Fruit fly (Drosophila melanogaster) whole organism, adult: ENCODE results near the gene CG43841.

Source experiments
- CG11617 ChIP-seq: fragments of 200-800 bp; sonication (Bioruptor generic); optimal IDR thresholded peaks from 2 replicates; lab custom pipeline; 2017; ENCODE audit warnings: mild to moderate bottlenecking, missing biosample characterization, missing genetic modification reagents, missing genetic modification characterization
- CG12768 ChIP-seq: fragments of 200-800 bp; sonication (Bioruptor generic); optimal IDR thresholded peaks from 2 replicates; lab custom pipeline; 2017; ENCODE audit warnings: missing biosample characterization, missing genetic modification characterization, mild to moderate bottlenecking, moderate library complexity, missing genetic modification reagents
- CG1620 ChIP-seq: fragments of 200-800 bp; sonication (Bioruptor generic); optimal IDR thresholded peaks from 2 replicates; lab custom pipeline; 2016; ENCODE audit warnings: missing biosample characterization, missing genetic modification characterization
- CG33017 ChIP-seq: fragments of 200-800 bp; sonication (Bioruptor generic); optimal IDR thresholded peaks from 2 replicates; lab custom pipeline; 2018; ENCODE audit warnings: missing biosample characterization, mild to moderate bottlenecking, missing genetic modification characterization, moderate library complexity
- CG7101 ChIP-seq: fragments of 200-800 bp; sonication (Bioruptor generic); optimal IDR thresholded peaks from 2 replicates; lab custom pipeline; 2018; ENCODE audit warnings: missing biosample characterization, mild to moderate bottlenecking, missing genetic modification characterization, moderate library complexity
- Crg-1 ChIP-seq: fragments of 200-800 bp; sonication (Bioruptor generic); optimal IDR thresholded peaks from 2 replicates; lab custom pipeline; 2016; ENCODE audit warnings: missing biosample characterization, missing genetic modification characterization
- Hr96 ChIP-seq: fragments of 200-800 bp; sonication (Bioruptor generic); optimal IDR thresholded peaks from 2 replicates; lab custom pipeline; 2016; ENCODE audit warnings: missing biosample characterization, missing genetic modification characterization
- Mnt ChIP-seq: fragments of 200-800 bp; sonication (Bioruptor generic); optimal IDR thresholded peaks from 2 replicates; lab custom pipeline; 2016; ENCODE audit warnings: missing biosample characterization, mild to moderate bottlenecking, missing genetic modification characterization
- cic ChIP-seq: fragments of 200-800 bp; sonication (Bioruptor generic); optimal IDR thresholded peaks from 2 replicates; lab custom pipeline; 2017; ENCODE audit warnings: missing biosample characterization, mild to moderate bottlenecking, missing genetic modification characterization, moderate library complexity
- cnc ChIP-seq, 2 experiments: fragments of >200 bp; optimal IDR thresholded peaks; 2 replicates each; lab custom pipeline; 2017
- kay ChIP-seq: fragments of 200-800 bp; sonication (Bioruptor generic); peaks from one replicate; lab custom pipeline; 2016; ENCODE audit warnings: missing biosample characterization, missing genetic modification characterization, borderline replicate concordance
- ovo ChIP-seq: fragments of 200-800 bp; sonication (Bioruptor generic); optimal IDR thresholded peaks from 2 replicates; lab custom pipeline; 2016; ENCODE audit warnings: missing biosample characterization, missing genetic modification characterization
- tj ChIP-seq: fragments of 200-800 bp; sonication (Bioruptor generic); optimal IDR thresholded peaks from 3 replicates; lab custom pipeline; 2017; ENCODE audit warnings: missing biosample characterization, mild to moderate bottlenecking, missing genetic modification characterization, moderate library complexity

- TF ChIP-seq kay (no peak), CG33017 (tag; lab: Kevin White, UChicago) (no peak), CG7101 (tag; lab: Kevin White, UChicago) (no peak), Mnt (no peak), CG12768 (no peak), ovo (no peak), CG11617 (GFP tag; lab: Kevin White, UChicago) (no peak), Crg-1 (no peak), cic (GFP tag; lab: Kevin White, UChicago) (no peak), cnc (optimal IDR thresholded peaks at IDR 0.05; lab: Kevin White, UChicago) (no peak), tj (no peak), CG1620 (no peak), Hr96 (GFP tag; lab: Kevin White, UChicago) (no peak)
Measured at dm6 chrX:18440481-18440880, 1.0 kb downstream of the CG43841 start, which contains the start of gene CG32548.
